Worm (Caenorhabditis elegans) whole organism, L4 larva: ENCODE results near the gene pqn-37.

Experiments
- F49E8.2 ChIP-seq: sonication (generic microtip); optimal IDR thresholded peaks from 2 replicates; lab custom pipeline; 2016; ENCODE audit warnings: missing compliant biosample characterization, mild to moderate bottlenecking, missing genetic modification characterization, borderline replicate concordance
- aha-1 ChIP-seq: fragments of 150-350 bp; peaks from one replicate; lab custom pipeline; 2014; ENCODE audit warnings: missing biosample characterization, missing genetic modification characterization
- attf-4 ChIP-seq: sonication (generic microtip); optimal IDR thresholded peaks from 3 replicates; lab custom pipeline; 2017; ENCODE audit warnings: missing biosample characterization, missing genetic modification characterization
- ceh-20 ChIP-seq: fragments of 200-800 bp; sonication (Bioruptor generic); IDR thresholded peaks from 2 replicates; pipeline ENCODE4 v1.3.6; 2022; ENCODE audit warnings: missing genetic modification reagents, missing genetic modification characterization, missing compliant biosample characterization
- ces-1 ChIP-seq: fragments of 150-350 bp; sonication (generic microtip); optimal IDR thresholded peaks from 4 replicates; lab custom pipeline; 2014; ENCODE audit warnings: missing biosample characterization, missing genetic modification reagents, missing genetic modification characterization
- daf-16 ChIP-seq, 3 experiments: sonication (generic microtip); optimal IDR thresholded peaks; 2 replicates each; lab custom pipeline; 2016 to 2017; ENCODE audit warnings: missing genetic modification characterization in 3 of 3, missing genetic modification reagents in 3 of 3, mild to moderate bottlenecking in 2 of 3, missing compliant biosample characterization in 2 of 3, missing biosample characterization in 1 of 3, moderate library complexity in 1 of 3
- daf-8 ChIP-seq: fragments of 200-800 bp; sonication (Bioruptor generic); IDR thresholded peaks from 2 replicates; pipeline ENCODE4 v1.3.6; 2022; ENCODE audit warnings: missing genetic modification characterization, missing compliant biosample characterization
- dmd-6 ChIP-seq: fragments of 200-800 bp; sonication (Bioruptor generic); IDR thresholded peaks from 2 replicates; pipeline ENCODE4 v1.3.6; 2022; ENCODE audit warnings: missing genetic modification reagents, missing genetic modification characterization, missing compliant biosample characterization
- dpl-1 ChIP-seq: fragments of 150-350 bp; optimal IDR thresholded peaks from 2 replicates; lab custom pipeline; 2014; ENCODE audit warnings: missing biosample characterization, missing genetic modification reagents, missing genetic modification characterization
- dve-1 ChIP-seq: sonication (generic microtip); optimal IDR thresholded peaks from 2 replicates; lab custom pipeline; 2017; ENCODE audit warnings: antibody characterized with exemption, mild to moderate bottlenecking, missing genetic modification characterization, missing compliant biosample characterization; ENCODE audit not compliant: insufficient read depth
- egl-43 ChIP-seq: fragments of 200-800 bp; sonication (Bioruptor generic); IDR thresholded peaks from 2 replicates; pipeline ENCODE4 v1.3.6; 2022; ENCODE audit warnings: missing genetic modification reagents, missing genetic modification characterization, missing compliant biosample characterization
- fkh-10 ChIP-seq: fragments of 150-350 bp; optimal IDR thresholded peaks from 2 replicates; lab custom pipeline; 2014; ENCODE audit warnings: missing biosample characterization, missing genetic modification reagents, missing genetic modification characterization
- gei-8 ChIP-seq: fragments of 200-800 bp; sonication (Bioruptor generic); optimal IDR thresholded peaks from 2 replicates; lab custom pipeline; 2018; ENCODE audit warnings: mild to moderate bottlenecking, missing genetic modification characterization, missing compliant biosample characterization
- hlh-11 ChIP-seq: fragments of 200-800 bp; sonication (Bioruptor generic); optimal IDR thresholded peaks from 2 replicates; lab custom pipeline; 2018; ENCODE audit warnings: mild to moderate bottlenecking, missing genetic modification characterization, missing compliant biosample characterization
- hlh-30 ChIP-seq: sonication (generic microtip); optimal IDR thresholded peaks from 2 replicates; lab custom pipeline; 2017; ENCODE audit warnings: antibody characterized with exemption, mild to moderate bottlenecking, missing genetic modification characterization, missing compliant biosample characterization; ENCODE audit not compliant: insufficient read depth
- lsy-2 ChIP-seq, 2 experiments: fragments of 150-350 bp in 1 of 2; sonication (generic microtip) in 1 of 2; optimal IDR thresholded peaks; 2 replicates each; lab custom pipeline; 2014 to 2017; ENCODE audit warnings: missing biosample characterization in 2 of 2, missing genetic modification characterization in 2 of 2
- mdl-1 ChIP-seq, 2 experiments: fragments of 150-350 bp in 1 of 2; sonication (generic microtip) in 1 of 2; optimal IDR thresholded peaks; 2 replicates each; lab custom pipeline; 2014 to 2017; ENCODE audit warnings: missing biosample characterization in 2 of 2, missing genetic modification characterization in 2 of 2
- mxl-3 ChIP-seq: fragments of 200-800 bp; sonication (Bioruptor generic); optimal IDR thresholded peaks from 2 replicates; lab custom pipeline; 2018; ENCODE audit warnings: mild to moderate bottlenecking, missing genetic modification characterization, missing compliant biosample characterization
- nhr-10 ChIP-seq: fragments of 150-350 bp; optimal IDR thresholded peaks from 2 replicates; lab custom pipeline; 2014; ENCODE audit warnings: missing biosample characterization, missing genetic modification characterization
- nhr-11 ChIP-seq: fragments of 150-350 bp; optimal IDR thresholded peaks from 2 replicates; lab custom pipeline; 2014; ENCODE audit warnings: missing biosample characterization, missing genetic modification characterization
- nhr-111 ChIP-seq: fragments of 200-800 bp; sonication (Bioruptor generic); optimal IDR thresholded peaks from 2 replicates; lab custom pipeline; 2018; ENCODE audit warnings: mild to moderate bottlenecking, missing genetic modification characterization, missing compliant biosample characterization
- nhr-237 ChIP-seq: sonication (generic microtip); optimal IDR thresholded peaks from 2 replicates; lab custom pipeline; 2017; ENCODE audit warnings: missing biosample characterization, missing genetic modification characterization
- nhr-28 ChIP-seq: fragments of 150-350 bp; optimal IDR thresholded peaks from 2 replicates; lab custom pipeline; 2014; ENCODE audit warnings: missing biosample characterization, missing genetic modification characterization
- nhr-48 ChIP-seq: sonication (generic microtip); optimal IDR thresholded peaks from 2 replicates; lab custom pipeline; 2016; ENCODE audit warnings: mild to moderate bottlenecking, missing genetic modification characterization, missing compliant biosample characterization
- nhr-77 ChIP-seq: fragments of 150-350 bp; optimal IDR thresholded peaks from 2 replicates; lab custom pipeline; 2014; ENCODE audit warnings: missing biosample characterization, missing genetic modification characterization
- pqm-1 ChIP-seq: sonication (generic microtip); optimal IDR thresholded peaks from 2 replicates; lab custom pipeline; 2017; ENCODE audit warnings: missing biosample characterization, missing genetic modification characterization
- rbr-2 ChIP-seq: sonication (generic microtip); optimal IDR thresholded peaks from 2 replicates; lab custom pipeline; 2016; ENCODE audit warnings: missing genotype, missing genetic modification characterization, missing compliant biosample characterization
- sdz-12 ChIP-seq: fragments of 200-800 bp; sonication (Bioruptor generic); optimal IDR thresholded peaks from 2 replicates; lab custom pipeline; 2018; ENCODE audit warnings: mild to moderate bottlenecking, missing genetic modification characterization, missing compliant biosample characterization
- snpc-4 ChIP-seq: fragments of 150-350 bp; optimal IDR thresholded peaks from 2 replicates; lab custom pipeline; 2014; ENCODE audit warnings: missing biosample characterization, missing genetic modification characterization
- unc-62 ChIP-seq, 3 experiments: fragments of 150-350 bp in 1 of 3; sonication (generic microtip); optimal IDR thresholded peaks in 2 of 3; peaks in 1 of 3; 1 replicate in 1 of 3; 2 replicates in 2 of 3; lab custom pipeline; 2014 to 2017; ENCODE audit warnings: missing biosample characterization in 3 of 3, missing genetic modification characterization in 3 of 3, missing genetic modification reagents in 3 of 3, missing genotype in 1 of 3
- zag-1 ChIP-seq: fragments of 150-350 bp; optimal IDR thresholded peaks from 2 replicates; lab custom pipeline; 2014; ENCODE audit warnings: missing biosample characterization, missing genetic modification characterization

Gene pqn-37

DNA sequence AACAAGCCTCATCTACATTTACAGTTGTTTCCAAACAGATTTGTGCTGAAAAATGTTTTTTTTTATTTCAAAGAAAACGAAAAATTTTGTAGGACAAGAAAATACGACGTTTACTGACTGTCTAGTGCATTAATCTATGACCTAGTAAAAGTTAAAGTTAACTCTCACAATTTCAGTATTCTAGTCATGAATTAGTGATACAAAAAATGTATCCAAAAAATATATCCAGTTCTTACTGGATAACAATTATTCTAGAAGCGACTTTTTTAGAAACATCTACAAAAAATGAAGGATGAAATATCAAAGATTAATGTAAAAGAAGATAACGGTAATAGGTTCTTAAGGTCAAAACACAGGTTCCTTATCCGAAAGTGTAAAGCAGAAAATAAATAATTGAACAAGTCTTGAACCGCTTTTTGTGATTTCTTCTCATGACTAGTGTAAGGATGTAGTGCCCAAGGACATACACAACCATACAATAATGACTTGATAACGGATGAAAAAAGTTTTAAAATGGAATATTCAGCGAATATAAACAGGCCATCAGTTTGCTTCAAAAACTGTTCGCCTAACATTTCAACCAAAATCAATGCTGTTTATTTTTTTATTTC is at the start of gene pqn-37:
TSS of gene pqn-37 (minus strand) at position 51 of the 611 bp plus-strand sequence.
- TF ChIP-seq dmd-6 (GFP tag; lab: Robert Waterston, UW) (no peak), mxl-3 (no peak), lsy-2 (tag; optimal IDR thresholded peaks at IDR 0.05; lab: Kevin White, UChicago) (no peak), ceh-20 (no peak), daf-8 (GFP tag; lab: Robert Waterston, UW) (no peak), ces-1 (GFP tag; lab: Kevin White, UChicago) (no peak), nhr-28 (tag; lab: Kevin White, UChicago) (peak; percentile 40), snpc-4 (tag; lab: Kevin White, UChicago) (no peak), sdz-12 (GFP tag; lab: Kevin White, UChicago) (no peak), nhr-10 (no peak), egl-43 (no peak), nhr-48 (tag; lab: Kevin White, UChicago) (no peak), aha-1 (peak; percentile 34), unc-62 (GFP tag; optimal IDR thresholded peaks at IDR 0.05 in 1 of 2; lab: Kevin White, UChicago) (peak in 1 of 2 experiments; percentile 3), unc-62 (tag; optimal IDR thresholded peaks at IDR 0.05; lab: Kevin White, UChicago) (no peak), mdl-1 (tag; optimal IDR thresholded peaks at IDR 0.05; lab: Kevin White, UChicago) (no peak), fkh-10 (GFP tag; lab: Kevin White, UChicago) (no peak), gei-8 (GFP tag; lab: Kevin White, UChicago) (no peak), nhr-11 (no peak), nhr-237 (tag; lab: Kevin White, UChicago) (no peak), zag-1 (tag; lab: Kevin White, UChicago) (no peak)

- TF ChIP-seq rbr-2 (tag; lab: Kevin White, UChicago) (no peak), daf-16 (GFP tag; optimal IDR thresholded peaks at IDR 0.05; lab: Kevin White, UChicago) (no peak), daf-16 (tag; optimal IDR thresholded peaks at IDR 0.05; lab: Kevin White, UChicago) (peak; percentile 46), nhr-28 (tag; lab: Kevin White, UChicago) (peak; percentile 26)
Measured at ce11 chrX:3298582-3298981, 48.3 kb upstream of the pqn-37 start, which contains the start of gene K09C4.1. Gene K09C4.1, plus strand, starts transcription at chrX:3298882.

DNA sequence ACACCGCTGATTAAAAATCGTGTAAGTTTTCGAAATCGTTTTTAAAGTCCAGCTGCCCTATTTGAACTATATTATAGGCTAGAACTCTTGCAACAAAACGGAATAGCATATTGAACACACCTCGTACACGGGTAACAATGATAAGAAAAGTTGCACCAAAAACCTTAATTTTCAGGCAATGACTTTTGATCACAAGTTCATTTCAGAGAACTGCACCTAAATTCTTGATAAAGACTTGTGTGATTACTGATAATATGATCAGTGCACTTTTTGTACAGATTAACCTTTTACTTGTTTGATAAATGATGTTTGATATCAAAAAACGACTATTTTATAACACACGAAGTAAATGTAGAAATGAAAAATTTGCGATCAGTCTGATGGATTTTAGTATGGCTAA is 47.5 kb upstream of the pqn-37 start:
- TF ChIP-seq dmd-6 (GFP tag; lab: Robert Waterston, UW), result peak; percentile 96
- peak; percentile 69 for TF ChIP-seq nhr-77 (tag; lab: Kevin White, UChicago)
- TF ChIP-seq nhr-28 (tag; lab: Kevin White, UChicago), result peak; percentile 78
- no peak for TF ChIP-seq daf-16 (GFP tag; optimal IDR thresholded peaks at IDR 0.05; lab: Kevin White, UChicago)
- TF ChIP-seq daf-16 (tag; optimal IDR thresholded peaks at IDR 0.05; lab: Kevin White, UChicago), result peak; percentile 73
- TF ChIP-seq nhr-48 (tag; lab: Kevin White, UChicago), result peak; percentile 39
- TF ChIP-seq hlh-30 (tag; lab: Kevin White, UChicago), result peak; percentile 18
- TF ChIP-seq nhr-111, result no peak
- TF ChIP-seq pqm-1 (tag; lab: Kevin White, UChicago), result peak; percentile 61
- no peak for TF ChIP-seq dpl-1 (GFP tag; lab: Kevin White, UChicago)
- peak in 1 of 2 experiments; percentile 78 for TF ChIP-seq unc-62 (GFP tag; optimal IDR thresholded peaks at IDR 0.05 in 1 of 2; lab: Kevin White, UChicago)
- TF ChIP-seq unc-62 (tag; optimal IDR thresholded peaks at IDR 0.05; lab: Kevin White, UChicago), result no peak
- peak; percentile 58 for TF ChIP-seq hlh-11 (tag; lab: Kevin White, UChicago)
- TF ChIP-seq aha-1, result peak; percentile 71
- TF ChIP-seq dve-1 (tag; lab: Kevin White, UChicago), result peak; percentile 59
- TF ChIP-seq mdl-1 (tag; optimal IDR thresholded peaks at IDR 0.05; lab: Kevin White, UChicago), result peak in 1 of 2 experiments; percentile 0
- no peak for TF ChIP-seq F49E8.2
- no peak for TF ChIP-seq rbr-2 (tag; lab: Kevin White, UChicago)

ce11 chrX:3296182-3296581 is 45.9 kb upstream of the pqn-37 start, which contains the start of gene K09C4.2:
Gene K09C4.2, plus strand, starts transcription at chrX:3296482.
- TF ChIP-seq aha-1 (peak; percentile 29), attf-4 (tag; lab: Kevin White, UChicago) (no peak)
